Worm (Caenorhabditis elegans) whole organism, L4 larva: ENCODE results near the gene hil-2.

Source experiments
- F37D6.2 ChIP-seq: sonication (generic microtip); optimal IDR thresholded peaks from 2 replicates; lab custom pipeline; 2016; ENCODE audit warnings: mild to moderate bottlenecking, missing genetic modification characterization, missing compliant biosample characterization
- R02D3.7 ChIP-seq: fragments of 150-350 bp; sonication (generic microtip); optimal IDR thresholded peaks from 3 replicates; lab custom pipeline; 2014; ENCODE audit warnings: missing biosample characterization, missing genetic modification characterization
- T26A8.4 ChIP-seq: fragments of 200-800 bp; sonication (Bioruptor generic); IDR thresholded peaks from 2 replicates; pipeline ENCODE4 v1.3.6; 2022; ENCODE audit warnings: missing genetic modification characterization, missing compliant biosample characterization
- Y48G9A.11 ChIP-seq: fragments of 200-800 bp; sonication (Bioruptor generic); IDR thresholded peaks from 2 replicates; pipeline ENCODE4 v1.3.6; 2022; ENCODE audit warnings: missing genetic modification reagents, missing genetic modification characterization, missing compliant biosample characterization
- Y75B8A.6 ChIP-seq: fragments of 200-800 bp; sonication (Bioruptor generic); IDR thresholded peaks from 2 replicates; pipeline ENCODE4 v1.3.6; 2022; ENCODE audit warnings: missing genetic modification reagents, missing genetic modification characterization, missing compliant biosample characterization
- arid-1 ChIP-seq: fragments of 200-800 bp; sonication (Bioruptor generic); conservative IDR thresholded peaks from 2 replicates; pipeline ENCODE4 v1.3.6; 2022; ENCODE audit warnings: missing genetic modification reagents, missing genetic modification characterization, missing compliant biosample characterization
- attf-4 ChIP-seq: sonication (generic microtip); optimal IDR thresholded peaks from 3 replicates; lab custom pipeline; 2017; ENCODE audit warnings: missing biosample characterization, missing genetic modification characterization
- daf-19 ChIP-seq: fragments of 200-800 bp; sonication (Bioruptor generic); conservative IDR thresholded peaks from 2 replicates; pipeline ENCODE4 v1.3.6; 2022; ENCODE audit warnings: missing genetic modification characterization, missing compliant biosample characterization
- dmd-8 ChIP-seq: fragments of 200-800 bp; sonication (Bioruptor generic); IDR thresholded peaks from 2 replicates; pipeline ENCODE4 v1.3.6; 2022; ENCODE audit warnings: missing genetic modification characterization, missing compliant biosample characterization
- dmd-9 ChIP-seq: fragments of 200-800 bp; sonication (Bioruptor generic); IDR thresholded peaks from 2 replicates; pipeline ENCODE4 v1.3.6; 2022; ENCODE audit warnings: missing genetic modification reagents, missing genetic modification characterization, missing compliant biosample characterization
- fkh-10 ChIP-seq: fragments of 150-350 bp; optimal IDR thresholded peaks from 2 replicates; lab custom pipeline; 2014; ENCODE audit warnings: missing biosample characterization, missing genetic modification reagents, missing genetic modification characterization
- hif-1 ChIP-seq, 2 experiments: sonication (generic microtip); optimal IDR thresholded peaks; 2 replicates each; lab custom pipeline; 2016 to 2017; ENCODE audit warnings: missing compliant biosample characterization in 2 of 2, missing genetic modification characterization in 2 of 2, missing genetic modification reagents in 2 of 2, missing genotype in 2 of 2, mild to moderate bottlenecking in 1 of 2
- hlh-30 ChIP-seq: sonication (generic microtip); optimal IDR thresholded peaks from 2 replicates; lab custom pipeline; 2017; ENCODE audit warnings: antibody characterized with exemption, mild to moderate bottlenecking, missing genetic modification characterization, missing compliant biosample characterization; ENCODE audit not compliant: insufficient read depth
- lin-1 ChIP-seq: fragments of 200-800 bp; sonication (Bioruptor generic); IDR thresholded peaks from 2 replicates; pipeline ENCODE4 v1.3.6; 2022; ENCODE audit warnings: missing genetic modification reagents, missing genetic modification characterization, missing compliant biosample characterization
- lin-13 ChIP-seq: fragments of 150-350 bp; optimal IDR thresholded peaks from 2 replicates; lab custom pipeline; 2014; ENCODE audit warnings: missing biosample characterization, missing genetic modification reagents, missing genetic modification characterization
- lin-15B ChIP-seq: fragments of 150-350 bp; sonication (generic microtip); optimal IDR thresholded peaks from 3 replicates; lab custom pipeline; 2014; ENCODE audit warnings: missing biosample characterization, missing genetic modification characterization
- mdt-29 ChIP-seq: fragments of 200-800 bp; sonication (Bioruptor generic); IDR thresholded peaks from 2 replicates; pipeline ENCODE4 v1.3.6; 2022; ENCODE audit warnings: missing genetic modification reagents, missing genetic modification characterization, missing compliant biosample characterization
- mep-1 ChIP-seq: fragments of 150-350 bp; sonication (generic microtip); optimal IDR thresholded peaks from 3 replicates; lab custom pipeline; 2014; ENCODE audit warnings: missing biosample characterization, missing genetic modification characterization
- mxl-2 ChIP-seq: fragments of 200-800 bp; sonication (Bioruptor generic); conservative IDR thresholded peaks from 2 replicates; pipeline ENCODE4 v1.3.6; 2022; ENCODE audit warnings: missing genetic modification reagents, missing genetic modification characterization, missing compliant biosample characterization
- nhr-10 ChIP-seq: fragments of 150-350 bp; optimal IDR thresholded peaks from 2 replicates; lab custom pipeline; 2014; ENCODE audit warnings: missing biosample characterization, missing genetic modification characterization
- nhr-25 ChIP-seq: sonication (generic microtip); optimal IDR thresholded peaks from 2 replicates; lab custom pipeline; 2017; ENCODE audit warnings: missing genetic modification characterization, mild to moderate bottlenecking, missing compliant biosample characterization, antibody characterized with exemption, moderate library complexity, borderline replicate concordance; ENCODE audit not compliant: insufficient read depth
- pha-4 ChIP-seq, 2 experiments: fragments of 150-350 bp in 1 of 2; fragments of 200-800 bp in 1 of 2; sonication (Bioruptor generic) in 1 of 2; IDR thresholded peaks in 1 of 2; optimal IDR thresholded peaks in 1 of 2; 2 replicates each; pipeline versions ENCODE4 v1.3.6 to Lab custom; 2014 to 2022; ENCODE audit warnings: missing genetic modification characterization in 2 of 2, missing genetic modification reagents in 2 of 2, missing biosample characterization in 1 of 2, missing compliant biosample characterization in 1 of 2
- rbr-2 ChIP-seq: sonication (generic microtip); optimal IDR thresholded peaks from 2 replicates; lab custom pipeline; 2016; ENCODE audit warnings: missing genotype, missing genetic modification characterization, missing compliant biosample characterization
- saeg-2 ChIP-seq: fragments of 200-800 bp; sonication (Bioruptor generic); IDR thresholded peaks from 2 replicates; pipeline ENCODE4 v1.3.6; 2022; ENCODE audit warnings: missing genetic modification reagents, missing genetic modification characterization, missing compliant biosample characterization
- snpc-4 ChIP-seq: fragments of 150-350 bp; optimal IDR thresholded peaks from 2 replicates; lab custom pipeline; 2014; ENCODE audit warnings: missing biosample characterization, missing genetic modification characterization
- spr-1 ChIP-seq: sonication (generic microtip); optimal IDR thresholded peaks from 2 replicates; lab custom pipeline; 2016; ENCODE audit warnings: mild to moderate bottlenecking, missing genetic modification characterization, missing compliant biosample characterization
- spr-3 ChIP-seq: fragments of 200-800 bp; sonication (Bioruptor generic); optimal IDR thresholded peaks from 2 replicates; lab custom pipeline; 2018; ENCODE audit warnings: mild to moderate bottlenecking, missing genetic modification characterization, missing compliant biosample characterization
- unc-130 ChIP-seq: sonication (generic microtip); optimal IDR thresholded peaks from 2 replicates; lab custom pipeline; 2016; ENCODE audit warnings: missing genetic modification reagents, missing genetic modification characterization, missing compliant biosample characterization
- unc-39 ChIP-seq: sonication (generic microtip); optimal IDR thresholded peaks from 2 replicates; lab custom pipeline; 2017; ENCODE audit warnings: missing biosample characterization, missing genetic modification characterization
- unc-62 ChIP-seq, 3 experiments: fragments of 150-350 bp in 1 of 3; sonication (generic microtip); optimal IDR thresholded peaks in 2 of 3; peaks in 1 of 3; 1 replicate in 1 of 3; 2 replicates in 2 of 3; lab custom pipeline; 2014 to 2017; ENCODE audit warnings: missing biosample characterization in 3 of 3, missing genetic modification characterization in 3 of 3, missing genetic modification reagents in 3 of 3, missing genotype in 1 of 3
- ztf-7 ChIP-seq: fragments of 150-350 bp; optimal IDR thresholded peaks from 2 replicates; lab custom pipeline; 2014; ENCODE audit warnings: missing biosample characterization, missing genetic modification characterization

hil-2 gene

DNA sequence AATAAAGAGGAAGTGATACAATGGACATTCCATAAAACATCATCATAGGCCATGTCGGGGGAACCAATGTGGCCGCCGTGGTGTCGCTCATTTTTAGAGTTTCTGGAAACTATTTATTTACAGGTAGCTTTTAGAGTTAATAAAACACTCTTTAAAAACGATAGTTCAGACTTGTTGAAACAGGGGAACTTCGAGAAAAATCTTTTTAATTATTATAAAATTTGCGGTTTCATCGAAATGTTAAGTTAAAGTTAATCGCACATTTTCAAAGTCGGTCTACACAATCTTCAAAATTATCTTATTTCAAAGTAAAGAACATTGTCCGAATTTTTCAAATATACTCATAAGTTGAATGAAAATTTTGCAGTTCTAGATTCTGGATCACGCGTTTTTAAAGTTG, 9.8 kb upstream of the hil-2 start, which contains the start of gene ops-1 (continued):
- TF ChIP-seq nhr-25 (tag; lab: Kevin White, UChicago) (no peak), F37D6.2 (no peak)

DNA sequence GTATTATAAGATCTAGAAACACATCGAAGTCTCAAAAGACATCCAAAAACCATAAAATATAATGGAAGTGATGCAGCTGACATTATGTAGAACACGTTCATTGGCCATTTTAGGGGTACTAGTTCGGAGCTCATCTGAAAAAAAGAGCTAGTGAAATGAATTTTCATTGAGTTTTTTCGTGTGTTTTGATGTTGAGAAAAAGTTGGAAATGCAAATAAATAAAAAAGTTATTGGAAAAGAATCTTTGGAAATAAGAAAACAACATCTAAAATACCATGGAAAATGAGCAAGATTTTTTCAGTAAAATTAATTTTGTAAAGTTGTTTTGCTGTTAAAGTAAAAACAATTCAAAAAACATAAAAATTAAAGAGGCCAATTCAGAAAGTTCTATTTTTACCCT, 3.3 kb upstream of the hil-2 start, which contains the start of gene srv-24:
Gene srv-24 (minus strand): TSS at position 101 of the 400 bp plus-strand sequence.
- TF ChIP-seq arid-1 (GFP tag; lab: Robert Waterston, UW): no peak
- no peak for TF ChIP-seq unc-130 (GFP tag; lab: Kevin White, UChicago)
- TF ChIP-seq pha-4 (GFP tag; IDR thresholded peaks at IDR 0.05; lab: Robert Waterston, UW): no peak
- TF ChIP-seq pha-4 (tag; optimal IDR thresholded peaks at IDR 0.05; lab: Kevin White, UChicago): no peak
- TF ChIP-seq dmd-9 (GFP tag; lab: Robert Waterston, UW): no peak
- TF ChIP-seq hif-1 (tag; optimal IDR thresholded peaks at IDR 0.05; lab: Kevin White, UChicago): no peak
- TF ChIP-seq hlh-30: no peak
- no peak for TF ChIP-seq Y48G9A.11 (GFP tag; lab: Robert Waterston, UW)
- no peak for TF ChIP-seq Y75B8A.6 (GFP tag; lab: Robert Waterston, UW)
- TF ChIP-seq fkh-10 (GFP tag; lab: Kevin White, UChicago): no peak
- no peak for TF ChIP-seq mdt-29 (GFP tag; lab: Robert Waterston, UW)

DNA sequence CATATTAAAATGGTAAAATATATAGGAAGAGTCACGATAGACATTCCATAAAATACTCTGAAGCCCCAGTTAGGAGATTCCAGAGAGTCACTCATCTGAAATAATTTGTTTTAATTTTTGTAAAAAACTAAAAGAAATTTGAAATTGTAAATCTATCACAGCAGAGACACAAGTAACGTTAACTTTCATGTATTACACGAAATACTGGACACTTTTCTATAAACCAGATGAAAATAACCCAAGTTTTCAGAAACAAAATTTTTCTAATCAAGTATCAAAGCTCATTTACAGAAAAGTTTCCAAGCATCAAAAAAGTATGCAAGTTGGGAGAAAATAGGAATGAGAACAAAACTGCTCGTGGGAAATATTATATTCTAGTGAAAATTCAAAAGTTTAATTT, 4.2 kb downstream of the hil-2 start, which contains the start of gene srv-27:
Gene srv-27 (minus strand): TSS at position 101 of the 400 bp plus-strand sequence.
- TF ChIP-seq daf-19 (GFP tag; lab: Robert Waterston, UW): no peak
- no peak for TF ChIP-seq spr-3
- TF ChIP-seq T26A8.4 (GFP tag; lab: Robert Waterston, UW): no peak
- TF ChIP-seq mxl-2 (GFP tag; lab: Robert Waterston, UW): no peak
- TF ChIP-seq unc-130 (GFP tag; lab: Kevin White, UChicago): no peak
- no peak for TF ChIP-seq lin-15B (tag; lab: Kevin White, UChicago)
- TF ChIP-seq, all 104 proteins: peak for 0

DNA sequence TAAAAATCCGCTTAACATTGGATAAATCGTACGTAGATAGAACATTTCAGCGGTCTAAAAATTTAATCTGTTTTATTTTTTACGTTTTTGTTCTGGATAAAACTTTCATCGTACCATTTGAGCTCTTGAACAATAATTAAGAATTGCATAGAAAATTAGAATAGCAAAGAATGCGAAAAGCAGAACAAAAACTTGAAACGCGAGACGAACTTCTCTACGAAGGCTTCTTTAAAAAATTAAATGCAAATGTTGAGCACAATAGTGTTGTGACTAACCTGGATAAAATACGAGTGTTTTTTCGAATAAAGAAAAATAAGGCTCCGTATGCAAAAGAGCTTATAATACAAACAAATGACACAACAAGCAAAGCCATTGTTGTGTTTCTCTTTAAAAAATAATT, 5.5 kb downstream of the hil-2 start:
- no peak for TF ChIP-seq saeg-2 (GFP tag; lab: Robert Waterston, UW)
- TF ChIP-seq unc-62 (GFP tag; optimal IDR thresholded peaks at IDR 0.05 in 1 of 2; lab: Kevin White, UChicago): peak in 1 of 2 experiments; percentile 96
- no peak for TF ChIP-seq unc-62 (tag; optimal IDR thresholded peaks at IDR 0.05; lab: Kevin White, UChicago)
- no peak for TF ChIP-seq rbr-2 (tag; lab: Kevin White, UChicago)

DNA sequence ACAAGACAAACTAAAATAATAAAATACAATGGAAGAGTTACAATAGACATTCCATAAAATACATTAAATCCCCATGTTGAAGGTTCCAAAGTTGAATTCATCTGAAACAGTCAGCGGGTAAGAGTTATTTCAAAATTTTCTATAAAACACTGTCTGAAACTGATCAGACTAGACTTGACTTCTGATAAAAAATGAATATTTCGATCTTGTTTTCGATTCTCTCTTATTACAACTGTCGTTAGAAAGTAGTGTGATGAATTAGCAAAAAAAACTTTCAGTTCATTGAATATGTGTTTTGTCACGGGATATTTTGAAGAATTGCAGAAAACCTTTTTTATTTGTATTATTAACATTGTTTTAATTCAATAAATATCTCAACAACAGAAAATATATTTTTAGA, 7.7 kb downstream of the hil-2 start, which contains the start of gene srv-26:
Gene srv-26 (minus strand): TSS at position 101 of the 400 bp plus-strand sequence.
- TF ChIP-seq ztf-7 (tag; lab: Kevin White, UChicago) (no peak), lin-1 (GFP tag; lab: Robert Waterston, UW) (no peak), nhr-10 (tag; lab: Kevin White, UChicago) (no peak), dmd-8 (GFP tag; lab: Robert Waterston, UW) (no peak), R02D3.7 (no peak), lin-13 (GFP tag; lab: Kevin White, UChicago) (no peak), mep-1 (tag; lab: Kevin White, UChicago) (no peak), hif-1 (tag; optimal IDR thresholded peaks at IDR 0.05; lab: Kevin White, UChicago) (no peak), spr-1 (tag; lab: Kevin White, UChicago) (no peak), unc-39 (tag; lab: Kevin White, UChicago) (no peak), snpc-4 (tag; lab: Kevin White, UChicago) (no peak), attf-4 (no peak)
